Worm (Caenorhabditis elegans) whole organism, young adult: ENCODE results near the gene ogr-2.

Source experiments
- F52B5.7 ChIP-seq: sonication (generic microtip); optimal IDR thresholded peaks from 2 replicates; lab custom pipeline; 2016; ENCODE audit warnings: mild to moderate bottlenecking, missing genetic modification characterization, missing compliant biosample characterization
- Y53G8AR.9 ChIP-seq: fragments of 200-800 bp; sonication (Bioruptor generic); conservative IDR thresholded peaks from 2 replicates; pipeline ENCODE4 v1.3.6; 2022; ENCODE audit warnings: missing genetic modification reagents, missing genetic modification characterization, missing compliant biosample characterization
- Y95B8A.8 ChIP-seq: fragments of 200-800 bp; sonication (Bioruptor generic); IDR thresholded peaks from 2 replicates; pipeline ENCODE4 v1.3.6; 2022; ENCODE audit warnings: missing genetic modification reagents, missing genetic modification characterization, missing compliant biosample characterization
- ccch-3 ChIP-seq: fragments of 200-800 bp; sonication (Bioruptor generic); optimal IDR thresholded peaks from 2 replicates; lab custom pipeline; 2018; ENCODE audit warnings: mild to moderate bottlenecking, missing genetic modification characterization, missing compliant biosample characterization
- cebp-1 ChIP-seq, 2 experiments: fragments of 200-800 bp in 1 of 2; sonication (Bioruptor generic) in 1 of 2; sonication (generic microtip) in 1 of 2; IDR thresholded peaks in 1 of 2; optimal IDR thresholded peaks in 1 of 2; 2 replicates each; pipeline versions ENCODE4 v1.3.6 to Lab custom; 2017 to 2022; ENCODE audit warnings: missing compliant biosample characterization in 2 of 2, missing genetic modification characterization in 2 of 2, mild to moderate bottlenecking in 1 of 2, missing genetic modification reagents in 1 of 2, moderate library complexity in 1 of 2
- die-1 ChIP-seq: sonication (generic microtip); optimal IDR thresholded peaks from 2 replicates; lab custom pipeline; 2016; ENCODE audit warnings: missing genotype, mild to moderate bottlenecking, missing genetic modification characterization, missing compliant biosample characterization
- dox-1 ChIP-seq: fragments of 200-800 bp; sonication (Bioruptor generic); IDR thresholded peaks from 2 replicates; pipeline ENCODE4 v1.3.6; 2022; ENCODE audit warnings: missing genetic modification reagents, missing genetic modification characterization, missing compliant biosample characterization
- egrh-3 ChIP-seq: fragments of 200-800 bp; sonication (Bioruptor generic); IDR thresholded peaks from 2 replicates; pipeline ENCODE4 v1.3.6; 2022; ENCODE audit warnings: missing genetic modification reagents, missing genetic modification characterization, missing compliant biosample characterization
- lin-35 ChIP-seq, 3 experiments: fragments of 150-350 bp in 2 of 3; sonication (generic microtip) in 1 of 3; optimal IDR thresholded peaks; 2 replicates each; lab custom pipeline; 2014 to 2018; ENCODE audit warnings: missing biosample characterization in 3 of 3, missing genetic modification characterization in 3 of 3, missing genetic modification reagents in 3 of 3
- mcd-1 ChIP-seq: fragments of 200-800 bp; sonication (Bioruptor generic); IDR thresholded peaks from 2 replicates; pipeline ENCODE4 v1.3.6; 2022; ENCODE audit warnings: missing genetic modification reagents, missing genetic modification characterization, missing compliant biosample characterization
- nfya-1 ChIP-seq: sonication (generic microtip); optimal IDR thresholded peaks from 2 replicates; lab custom pipeline; 2017; ENCODE audit warnings: antibody characterized with exemption, missing compliant biosample characterization, missing genetic modification characterization, borderline replicate concordance; ENCODE audit not compliant: insufficient read depth
- rec-8 ChIP-seq, 2 experiments: sonication (generic microtip); optimal IDR thresholded peaks; 2 replicates each; lab custom pipeline; 2016; ENCODE audit warnings: mild to moderate bottlenecking in 2 of 2, missing genetic modification characterization in 2 of 2, missing genetic modification reagents in 2 of 2, missing genotype in 2 of 2, missing biosample characterization in 1 of 2, missing compliant biosample characterization in 1 of 2, moderate library complexity in 1 of 2
- snpc-4 ChIP-seq, 5 experiments: fragments of 150-350 bp in 1 of 5; sonication (generic microtip) in 4 of 5; optimal IDR thresholded peaks; 2 replicates each; lab custom pipeline; 2014 to 2018; ENCODE audit warnings: missing genetic modification characterization in 5 of 5, missing biosample characterization in 3 of 5, antibody characterized with exemption in 2 of 5, mild to moderate bottlenecking in 2 of 5, missing compliant biosample characterization in 2 of 5, missing genotype in 2 of 5, moderate library complexity in 2 of 5, missing genetic modification reagents in 1 of 5
- unc-130 ChIP-seq: sonication (generic microtip); optimal IDR thresholded peaks from 2 replicates; lab custom pipeline; 2016; ENCODE audit warnings: missing genetic modification reagents, missing genetic modification characterization, missing compliant biosample characterization

DNA sequence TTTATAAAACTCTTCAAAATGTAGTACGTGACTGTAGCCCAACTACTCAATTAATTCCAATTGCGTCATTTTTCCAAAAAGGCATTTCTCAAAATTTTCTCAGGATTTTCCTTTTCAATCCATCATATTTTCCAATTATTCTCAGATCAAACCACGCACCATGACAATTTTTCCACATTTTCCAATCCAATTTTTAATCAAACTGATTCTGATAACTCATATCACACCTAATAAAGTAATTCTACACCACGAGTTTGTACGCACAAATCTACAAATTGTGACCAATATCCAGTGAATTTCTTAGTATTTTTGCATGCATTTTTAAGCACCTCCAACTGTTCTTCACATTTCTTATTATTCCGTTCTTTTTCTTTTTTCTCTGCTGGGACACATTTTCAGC is 10.6 kb downstream of the ogr-2 start:
- TF ChIP-seq lin-35 (GFP tag; optimal IDR thresholded peaks at IDR 0.05; lab: Kevin White, UChicago), result no peak
- TF ChIP-seq unc-130 (GFP tag; lab: Kevin White, UChicago), result no peak
- TF ChIP-seq snpc-4 (GFP tag; optimal IDR thresholded peaks at IDR 0.05; lab: Kevin White, UChicago), result no peak
- TF ChIP-seq snpc-4 (tag; optimal IDR thresholded peaks at IDR 0.05; lab: Kevin White, UChicago), result no peak
- no peak for TF ChIP-seq nfya-1 (tag; lab: Kevin White, UChicago)
- no peak for TF ChIP-seq egrh-3 (GFP tag; lab: Robert Waterston, UW)
- no peak for TF ChIP-seq ccch-3 (GFP tag; lab: Kevin White, UChicago)
- TF ChIP-seq Y53G8AR.9 (GFP tag; lab: Robert Waterston, UW), result no peak
- no peak for TF ChIP-seq mcd-1 (GFP tag; lab: Robert Waterston, UW)
- no peak for TF ChIP-seq Y95B8A.8 (GFP tag; lab: Robert Waterston, UW)
- TF ChIP-seq rec-8 (tag; optimal IDR thresholded peaks at IDR 0.05; lab: Kevin White, UChicago), result no peak
- TF ChIP-seq cebp-1 (GFP tag; IDR thresholded peaks at IDR 0.05; lab: Robert Waterston, UW), result no peak
- TF ChIP-seq cebp-1 (tag; optimal IDR thresholded peaks at IDR 0.05; lab: Kevin White, UChicago), result no peak
- TF ChIP-seq dox-1, result no peak
- no peak for TF ChIP-seq F52B5.7
- no peak for TF ChIP-seq die-1 (tag; lab: Kevin White, UChicago)
